Fruit fly (Drosophila melanogaster): ENCODE measurements around the gene Sld5.
A peak's percentile ranks its signal among the peaks of the same experiment; 100 is the strongest.

DNA sequence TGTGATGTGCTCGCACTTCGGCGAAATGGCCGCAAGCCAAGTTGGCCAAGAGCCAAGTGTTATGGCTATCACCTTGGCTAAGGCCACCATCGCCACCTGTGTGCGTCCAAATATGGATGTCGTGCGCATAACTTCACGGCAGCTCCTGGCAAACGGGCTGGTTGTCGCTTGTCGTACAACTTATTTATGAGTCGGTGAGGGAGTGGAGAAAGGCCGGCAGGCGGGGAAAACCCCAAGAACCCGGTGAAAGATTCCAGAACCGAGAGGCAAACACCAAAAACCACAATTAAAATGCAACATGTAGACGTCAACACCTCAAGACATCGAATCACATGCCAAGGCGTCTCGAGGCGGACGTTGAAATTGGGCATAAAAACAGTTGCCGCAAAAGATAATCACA is 44.1 kb downstream of the Sld5 start:
- TF ChIP-seq HLH106 (tag; optimal IDR thresholded peaks at IDR 0.05) (no peak), Rel (GFP tag; optimal IDR thresholded peaks at IDR 0.05) (no peak), Rel (tag; optimal IDR thresholded peaks at IDR 0.05) (peak; percentile 67), sage (GFP tag; optimal IDR thresholded peaks at IDR 0.05) (no peak), fru (GFP tag; optimal IDR thresholded peaks at IDR 0.05) (no peak), h (GFP tag; optimal IDR thresholded peaks at IDR 0.05) (no peak), psq (GFP tag; optimal IDR thresholded peaks at IDR 0.05) (no peak), brk (GFP tag; optimal IDR thresholded peaks at IDR 0.05) (no peak), Hr83 (GFP tag; optimal IDR thresholded peaks at IDR 0.05; ENCODE audit: poor library complexity, severe bottlenecking) (no peak), br (GFP tag; optimal IDR thresholded peaks at IDR 0.05) (no peak), pan (optimal IDR thresholded peaks at IDR 0.05) (no peak)

Measured in whole organism, wandering third instar larva.